Worm (Caenorhabditis elegans): Measurements from ENCODE around the gene coa-3.
A peak's percentile ranks its signal among the peaks of the same experiment; 100 is the strongest.

coa-3 gene

DNA sequence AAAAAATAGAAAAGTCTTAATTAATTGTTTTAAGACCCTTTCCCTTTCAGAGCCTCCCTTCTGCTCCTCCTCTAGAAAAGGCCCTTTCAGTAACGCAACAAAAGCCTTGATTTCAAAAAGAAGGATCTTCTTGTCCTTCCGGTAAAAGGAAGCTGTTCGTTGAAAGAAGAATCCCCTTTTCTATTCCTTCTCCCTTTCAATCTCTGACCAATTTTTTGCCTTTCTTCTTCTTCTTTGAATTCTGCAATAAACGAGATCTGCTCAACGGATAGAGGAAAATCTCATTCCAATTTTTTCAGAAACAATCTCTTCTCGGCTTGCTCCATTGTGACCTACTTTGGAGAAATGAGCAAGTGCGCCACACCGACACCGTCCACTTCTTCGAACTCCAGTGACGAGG, 5.6 kb upstream of the coa-3 start, which contains the start of gene F35D11.3:
F35D11.3 (plus strand) TSS at position 300 of the 400 bp plus-strand sequence.
- peak; percentile 62 for TF ChIP-seq fkh-10 (GFP tag; optimal IDR thresholded peaks at IDR 0.05)
- TF ChIP-seq dmd-8 (GFP tag; IDR thresholded peaks at IDR 0.05) = no peak

DNA sequence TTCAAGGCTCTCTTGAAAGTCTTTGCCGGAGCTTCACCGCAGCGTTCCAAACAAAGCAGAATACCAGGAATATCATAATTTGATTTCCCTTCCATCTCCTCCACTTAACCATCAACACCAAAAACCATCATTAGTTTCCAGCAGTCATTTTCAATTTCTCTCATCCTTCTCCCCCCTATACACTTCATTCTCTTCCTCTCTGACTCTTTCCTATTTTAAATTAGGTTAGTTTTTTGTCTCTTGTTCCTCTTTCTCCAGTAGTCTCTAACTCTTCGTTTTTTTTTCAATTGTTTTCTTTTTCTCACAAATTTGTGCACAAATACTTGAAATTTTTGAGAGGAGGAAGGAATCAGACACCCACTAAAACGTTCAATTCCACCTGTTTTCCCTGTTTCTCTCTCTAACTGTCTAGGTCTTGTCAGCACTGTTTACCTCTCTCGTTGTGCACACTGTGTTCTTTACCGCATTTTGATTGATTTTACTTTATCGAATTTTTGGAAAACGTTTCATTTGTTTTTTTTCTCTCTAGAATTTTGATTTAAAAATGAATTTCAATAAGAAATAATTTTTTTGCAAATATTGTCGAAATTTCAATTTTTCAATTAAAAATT, 4.4 kb upstream of the coa-3 start:
- TF ChIP-seq lir-3 (tag; optimal IDR thresholded peaks at IDR 0.05) (no peak), unc-62 (GFP tag; optimal IDR thresholded peaks at IDR 0.05 in 1 of 2) (no peak), unc-62 (tag; optimal IDR thresholded peaks at IDR 0.05) (no peak), daf-19 (GFP tag; conservative IDR thresholded peaks at IDR 0.05) (no peak), hlh-11 (tag; optimal IDR thresholded peaks at IDR 0.05) (peak; percentile 15), ces-1 (GFP tag; optimal IDR thresholded peaks at IDR 0.05) (peak; percentile 85), fkh-10 (GFP tag; optimal IDR thresholded peaks at IDR 0.05) (peak; percentile 76), hif-1 (tag; optimal IDR thresholded peaks at IDR 0.05) (no peak), cey-2 (tag; optimal IDR thresholded peaks at IDR 0.05; ENCODE audit: borderline replicate concordance, insufficient read depth) (no peak), dpl-1 (GFP tag; optimal IDR thresholded peaks at IDR 0.05) (no peak), nhr-28 (tag; optimal IDR thresholded peaks at IDR 0.05) (peak; percentile 9), nhr-111 (GFP tag; optimal IDR thresholded peaks at IDR 0.05) (no peak), aly-2 (tag; optimal IDR thresholded peaks at IDR 0.05) (no peak), nhr-76 (tag; optimal IDR thresholded peaks at IDR 0.05) (no peak), zag-1 (tag; optimal IDR thresholded peaks at IDR 0.05) (no peak), aha-1 (tag) (peak; percentile 66), mxl-2 (GFP tag; conservative IDR thresholded peaks at IDR 0.05) (no peak), F37D6.2 (tag; optimal IDR thresholded peaks at IDR 0.05) (no peak), snpc-4 (tag; optimal IDR thresholded peaks at IDR 0.05) (no peak), daf-16 (GFP tag; optimal IDR thresholded peaks at IDR 0.05) (no peak), daf-16 (tag; optimal IDR thresholded peaks at IDR 0.05) (peak; percentile 77)

DNA sequence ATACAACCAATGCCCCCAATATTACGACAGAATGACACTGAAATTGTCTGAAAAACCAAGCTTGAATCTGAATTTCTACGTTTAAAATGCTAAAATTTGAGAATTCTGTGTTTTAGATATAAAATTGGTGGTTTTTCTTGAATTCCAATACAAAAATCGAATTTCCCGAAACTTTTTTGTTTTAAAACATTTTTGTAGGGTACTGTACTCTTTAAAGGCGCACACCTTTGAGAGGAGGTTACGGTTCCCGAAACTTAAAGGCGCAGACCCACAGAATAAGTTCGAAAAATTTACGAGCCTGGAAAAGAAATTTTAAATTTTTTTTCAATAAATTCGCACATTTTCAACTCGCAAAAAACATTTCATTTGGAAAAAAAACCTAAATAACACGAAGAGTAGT, 2.2 kb upstream of the coa-3 start:
- TF ChIP-seq aha-1 (tag) = peak; percentile 13
- TF ChIP-seq lim-7 (GFP tag; IDR thresholded peaks at IDR 0.05) = no peak
- no peak for TF ChIP-seq hmg-1.1 (GFP tag; IDR thresholded peaks at IDR 0.05)
- TF ChIP-seq ceh-20 (GFP tag; IDR thresholded peaks at IDR 0.05) = no peak
- no peak for TF ChIP-seq jun-1 (tag; optimal IDR thresholded peaks at IDR 0.05)
- TF ChIP-seq mdt-29 (GFP tag; IDR thresholded peaks at IDR 0.05) = no peak
- TF ChIP-seq pha-4 (GFP tag; IDR thresholded peaks at IDR 0.05) = no peak
- no peak for TF ChIP-seq pha-4 (tag; optimal IDR thresholded peaks at IDR 0.05)
- TF ChIP-seq unc-130 (GFP tag; optimal IDR thresholded peaks at IDR 0.05) = peak; percentile 61
- TF ChIP-seq lsy-2 (tag; optimal IDR thresholded peaks at IDR 0.05) = peak in 1 of 2 experiments; percentile 4
- no peak for TF ChIP-seq snpc-4 (tag; optimal IDR thresholded peaks at IDR 0.05)
- no peak for TF ChIP-seq dve-1 (tag; optimal IDR thresholded peaks at IDR 0.05; ENCODE audit: insufficient read depth)
- no peak for TF ChIP-seq snpc-1.2 (GFP tag; IDR thresholded peaks at IDR 0.05)
- TF ChIP-seq F37D6.2 (tag; optimal IDR thresholded peaks at IDR 0.05) = no peak
- TF ChIP-seq F44E2.7 (GFP tag; IDR thresholded peaks at IDR 0.05) = no peak
- no peak for TF ChIP-seq ztf-11 (tag; optimal IDR thresholded peaks at IDR 0.05)
- TF ChIP-seq gei-8 (GFP tag; optimal IDR thresholded peaks at IDR 0.05) = no peak
- no peak for TF ChIP-seq daf-12 (tag; optimal IDR thresholded peaks at IDR 0.05)
- no peak for TF ChIP-seq Y5F2A.4 (GFP tag; optimal IDR thresholded peaks at IDR 0.05)
- no peak for TF ChIP-seq fos-1 (tag; optimal IDR thresholded peaks at IDR 0.05)
- no peak for TF ChIP-seq ctbp-1 (GFP tag; IDR thresholded peaks at IDR 0.05)
- TF ChIP-seq ZK546.5 (tag; optimal IDR thresholded peaks at IDR 0.05) = no peak
- peak; percentile 47 for TF ChIP-seq F49E8.2 (tag; optimal IDR thresholded peaks at IDR 0.05; ENCODE audit: borderline replicate concordance)
- TF ChIP-seq nhr-10 (tag; optimal IDR thresholded peaks at IDR 0.05) = no peak
- TF ChIP-seq vab-7 (GFP tag; IDR thresholded peaks at IDR 0.05) = no peak
- TF ChIP-seq nhr-76 (tag; optimal IDR thresholded peaks at IDR 0.05) = no peak
- TF ChIP-seq sdz-12 (GFP tag; optimal IDR thresholded peaks at IDR 0.05) = no peak
- TF ChIP-seq mdl-1 (tag; optimal IDR thresholded peaks at IDR 0.05) = no peak
- TF ChIP-seq unc-62 (GFP tag; optimal IDR thresholded peaks at IDR 0.05 in 1 of 2) = no peak
- no peak for TF ChIP-seq unc-62 (tag; optimal IDR thresholded peaks at IDR 0.05)
- peak; percentile 42; the same call in 1 of the 2 replicates for TF ChIP-seq lin-38 (GFP tag; IDR thresholded peaks at IDR 0.05)

Data from whole organism, L4 larva.